Fruit fly (Drosophila melanogaster): ENCODE measurements around the gene bchs.

Gene bchs

DNA sequence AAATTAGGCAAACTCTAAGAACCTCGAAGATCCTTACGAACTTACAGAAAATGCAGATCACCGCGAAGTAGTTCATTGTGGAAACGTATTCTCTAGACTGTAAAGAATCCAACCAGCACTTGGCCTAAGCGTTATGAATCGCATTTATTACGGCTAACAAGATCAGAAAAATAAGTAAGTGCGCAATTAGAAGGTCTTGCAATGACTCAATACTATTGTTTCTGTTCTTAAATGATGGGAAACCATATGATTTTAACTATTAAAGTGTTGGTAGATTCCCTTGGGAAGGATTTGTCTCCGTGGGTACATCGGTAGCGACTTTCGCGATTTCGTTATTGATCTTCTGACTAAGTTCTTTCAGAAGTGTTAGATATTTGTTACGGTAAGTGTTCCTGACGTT is 14.2 kb upstream of the bchs start, which contains the start of gene Acp26Ab (continued):
- TF ChIP-seq CG30020 (tag; optimal IDR thresholded peaks at IDR 0.05), result no peak

DNA sequence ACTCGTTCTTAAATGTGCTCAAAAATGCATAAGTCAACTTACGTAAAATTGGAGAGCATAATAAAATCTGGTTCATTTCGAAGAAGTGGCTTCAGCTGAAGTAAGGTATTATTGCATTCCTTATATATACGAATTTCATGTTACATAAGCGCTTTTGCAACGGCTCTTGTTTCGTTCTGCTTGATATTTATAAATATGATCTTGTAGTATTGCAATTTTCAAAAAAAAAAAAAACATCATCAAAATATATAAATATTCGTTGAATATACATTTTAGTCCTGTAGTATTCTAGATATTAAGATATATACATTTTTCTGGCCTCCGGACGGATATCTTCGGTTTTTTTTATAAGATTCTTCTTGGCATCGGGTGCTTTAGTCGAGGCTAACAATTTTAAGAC is 13.2 kb upstream of the bchs start, which contains the start of gene Acp26Aa:
Acp26Aa (minus strand) TSS at position 101 of the 400 bp plus-strand sequence.
- no peak for TF ChIP-seq odd (GFP tag; optimal IDR thresholded peaks at IDR 0.05)
- no peak for TF ChIP-seq emc (GFP tag; optimal IDR thresholded peaks at IDR 0.05)
- TF ChIP-seq Pdp1 (GFP tag; optimal IDR thresholded peaks at IDR 0.05), result peak in 1 of 2 experiments; percentile 29
- TF ChIP-seq Kr (GFP tag; optimal IDR thresholded peaks at IDR 0.05), result no peak
- no peak for TF ChIP-seq CG9437 (GFP tag; optimal IDR thresholded peaks at IDR 0.05)
- TF ChIP-seq Oaz (GFP tag; IDR thresholded peaks at IDR 0.05), result no peak
- TF ChIP-seq CG9817 (tag; optimal IDR thresholded peaks at IDR 0.05), result no peak

DNA sequence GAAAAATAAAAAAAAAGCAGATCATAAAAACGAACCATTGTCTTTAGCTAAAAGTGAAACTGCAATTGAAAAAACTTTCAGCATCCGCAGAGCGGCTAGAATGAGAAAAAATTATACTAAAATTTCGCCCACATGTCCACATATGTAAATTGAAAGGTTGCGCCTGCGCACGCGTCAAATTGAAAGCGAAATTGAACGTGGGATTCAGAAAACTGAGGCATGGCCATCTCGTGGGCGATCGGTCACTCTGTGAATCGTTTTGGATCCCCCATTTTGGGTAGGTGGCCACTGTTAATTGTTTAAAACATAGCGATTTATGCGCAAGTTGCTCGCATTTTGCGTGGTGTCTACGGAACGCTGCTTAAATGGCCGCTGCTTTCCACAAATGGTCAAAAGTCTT is 12.4 kb upstream of the bchs start:
- TF ChIP-seq CG15601 (tag; optimal IDR thresholded peaks at IDR 0.05) (peak; percentile 87), mld (GFP tag; IDR thresholded peaks at IDR 0.05; ENCODE audit: partially characterized antibody) (no peak), sd (tag; optimal IDR thresholded peaks at IDR 0.05) (peak; percentile 31), CG1024 (GFP tag; IDR thresholded peaks at IDR 0.05) (no peak), zen2 (GFP tag; IDR thresholded peaks at IDR 0.05; ENCODE audit: partially characterized antibody) (no peak), Awh (GFP tag; IDR thresholded peaks at IDR 0.05) (0 out of 2 replicates have a peak, but pooled peaks have one; percentile 39), tap (tag; optimal IDR thresholded peaks at IDR 0.05) (no peak), Hmx (GFP tag; optimal IDR thresholded peaks at IDR 0.05) (no peak), CG13296 (GFP tag; optimal IDR thresholded peaks at IDR 0.05) (no peak), CG3163 (GFP tag; optimal IDR thresholded peaks at IDR 0.05) (no peak), CTCF (GFP tag; optimal IDR thresholded peaks at IDR 0.05) (no peak), CG31388 (GFP tag; optimal IDR thresholded peaks at IDR 0.05) (no peak), CG13894 (tag; optimal IDR thresholded peaks at IDR 0.05) (peak; percentile 13), chif (GFP tag; optimal IDR thresholded peaks at IDR 0.05) (no peak), CG7357 (GFP tag; IDR thresholded peaks at IDR 0.05) (no peak), Elba2 (GFP tag; optimal IDR thresholded peaks at IDR 0.05) (no peak), sr (GFP tag; IDR thresholded peaks at IDR 0.05) (peak; percentile 95), ac (GFP tag; optimal IDR thresholded peaks at IDR 0.05) (no peak), CG32532 (GFP tag; IDR thresholded peaks at IDR 0.05) (no peak), CG17829 (tag; optimal IDR thresholded peaks at IDR 0.05) (no peak), fd96Cb (tag; optimal IDR thresholded peaks at IDR 0.05) (no peak), zen (tag; optimal IDR thresholded peaks at IDR 0.05) (no peak), CG7786 (GFP tag; optimal IDR thresholded peaks at IDR 0.05) (no peak), row (GFP tag; IDR thresholded peaks at IDR 0.05) (no peak), abd-A (tag; optimal IDR thresholded peaks at IDR 0.05) (peak; percentile 47)

DNA sequence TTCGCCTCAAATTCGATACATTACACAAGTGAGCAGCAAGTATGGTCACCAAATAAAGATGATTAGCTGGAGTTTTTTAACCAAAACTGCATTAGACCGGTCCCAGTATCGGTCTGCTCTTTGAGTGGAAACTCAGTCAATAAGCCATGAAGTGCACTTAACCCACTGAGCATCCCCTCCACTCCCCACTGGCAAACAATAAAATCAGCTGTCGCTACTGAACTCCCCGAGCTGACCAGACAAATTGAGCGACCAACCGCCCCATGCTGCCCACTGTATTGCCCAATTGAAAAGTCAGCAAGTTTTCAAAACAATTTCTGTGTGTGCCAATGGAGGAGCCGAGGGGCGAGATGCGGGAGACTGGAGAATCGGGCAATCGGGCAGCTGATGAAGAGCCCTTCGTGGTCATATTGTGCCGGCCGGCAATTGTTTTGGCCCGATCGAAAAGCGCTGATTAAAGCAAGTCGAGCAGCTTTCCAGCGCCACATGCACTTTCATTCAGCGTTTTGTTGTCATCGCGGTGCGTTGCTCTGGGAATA is 7.7 kb upstream of the bchs start:
- TF ChIP-seq gfzf (GFP tag; optimal IDR thresholded peaks at IDR 0.05) (no peak), crol (GFP tag; IDR thresholded peaks at IDR 0.05) (peak; percentile 69), chinmo (GFP tag; IDR thresholded peaks at IDR 0.05; ENCODE audit: partially characterized antibody) (0 out of 4 replicates have a peak, but pooled peaks have one; percentile 12), z (GFP tag; IDR thresholded peaks at IDR 0.05) (peak; percentile 65; the same call in 1 of the 3 replicates), HLH4C (GFP tag; IDR thresholded peaks at IDR 0.05; ENCODE audit: partially characterized antibody) (0 out of 3 replicates have a peak, but pooled peaks have one; percentile 29), Nf-YA (GFP tag; IDR thresholded peaks at IDR 0.05) (0 out of 2 replicates have a peak, but pooled peaks have one; percentile 6), Med (GFP tag) (peak; percentile 62), Blimp-1 (GFP tag; optimal IDR thresholded peaks at IDR 0.05) (peak; percentile 25), maf-S (GFP tag; optimal IDR thresholded peaks at IDR 0.05) (no peak), Deaf1 (tag; optimal IDR thresholded peaks at IDR 0.05) (peak; percentile 18), CTCF (GFP tag; optimal IDR thresholded peaks at IDR 0.05) (no peak), CG34422 (GFP tag; IDR thresholded peaks at IDR 0.05) (no peak), Pdp1 (GFP tag; optimal IDR thresholded peaks at IDR 0.05) (peak in 1 of 2 experiments; percentile 10), CG18262 (tag; optimal IDR thresholded peaks at IDR 0.05) (peak; percentile 1), Rfx (GFP tag; IDR thresholded peaks at IDR 0.05) (peak; percentile 26; the same call in 1 of the 2 replicates)
